Fruit fly (Drosophila melanogaster) whole organism, pupa: ENCODE results near the gene Chsy.
A peak's percentile ranks its signal among the peaks of the same experiment; 100 is the strongest.

Experiments used
- CG13204 ChIP-seq: fragments of 200-800 bp; sonication (Bioruptor generic); optimal IDR thresholded peaks from 2 replicates; lab custom pipeline; 2018; ENCODE audit warnings: missing biosample characterization, mild to moderate bottlenecking, missing genetic modification characterization, moderate library complexity
- CG4496 ChIP-seq: fragments of 200-800 bp; sonication (Bioruptor generic); IDR thresholded peaks from 3 replicates; pipeline ENCODE4 v1.3.6; 2022; ENCODE audit warnings: missing biosample characterization, missing genetic modification characterization
- CG9948 ChIP-seq: fragments of 200-800 bp; sonication (Bioruptor generic); optimal IDR thresholded peaks from 2 replicates; lab custom pipeline; 2018; ENCODE audit warnings: missing biosample characterization, mild to moderate bottlenecking, missing genetic modification characterization, moderate library complexity
- EcR ChIP-seq: fragments of 200-800 bp; sonication (Bioruptor generic); optimal IDR thresholded peaks from 3 replicates; lab custom pipeline; 2019; ENCODE audit warnings: missing biosample characterization, missing genetic modification characterization, mild to moderate bottlenecking, moderate library complexity, missing genetic modification reagents
- Pif1A ChIP-seq: fragments of 200-800 bp; sonication (Bioruptor generic); optimal IDR thresholded peaks from 3 replicates; lab custom pipeline; 2016; ENCODE audit warnings: missing biosample characterization, missing genetic modification characterization
- Snoo ChIP-seq: fragments of 200-800 bp; sonication (Bioruptor generic); optimal IDR thresholded peaks from 3 replicates; lab custom pipeline; 2017; ENCODE audit warnings: missing biosample characterization, mild to moderate bottlenecking, missing genetic modification characterization, inconsistent platforms
- gl ChIP-seq: fragments of 200-800 bp; sonication (Bioruptor generic); optimal IDR thresholded peaks from 2 replicates; lab custom pipeline; 2018; ENCODE audit warnings: missing biosample characterization, mild to moderate bottlenecking, missing genetic modification characterization

- TF ChIP-seq EcR (no peak), CG4496 (0 out of 3 replicates have a peak, but pooled peaks have one; percentile 47), gl (tag; lab: Kevin White, UChicago) (no peak), CG9948 (no peak), Pif1A (GFP tag; lab: Kevin White, UChicago) (no peak), CG13204 (GFP tag; lab: Kevin White, UChicago) (peak; percentile 2), Snoo (tag; lab: Kevin White, UChicago) (no peak)
Measured at dm6 chrX:15593477-15594229, at the start of gene Chsy.
